Worm (Caenorhabditis elegans) whole organism, midembryonic: ENCODE measurements around the gene W08E12.7.
A peak's percentile ranks its signal among the peaks of the same experiment; 100 is the strongest.

Experiments used
- T22C8.4 ChIP-seq: fragments of 200-800 bp; sonication (Bioruptor generic); IDR thresholded peaks from 2 replicates; pipeline ENCODE4 v1.3.6; 2022; ENCODE audit warnings: missing genetic modification characterization, missing compliant biosample characterization
- cog-1 ChIP-seq: sonication (generic microtip); optimal IDR thresholded peaks from 2 replicates; lab custom pipeline; 2016; ENCODE audit warnings: missing genetic modification characterization, missing compliant biosample characterization
- flt-1 ChIP-seq: fragments of 200-800 bp; sonication (Bioruptor generic); IDR thresholded peaks from 2 replicates; pipeline ENCODE4 v1.3.6; 2022; ENCODE audit warnings: missing genetic modification characterization, missing compliant biosample characterization
- klf-2 ChIP-seq: fragments of 200-800 bp; sonication (Bioruptor generic); conservative IDR thresholded peaks from 2 replicates; pipeline ENCODE4 v1.3.6; 2022; ENCODE audit warnings: missing genetic modification reagents, missing genetic modification characterization, missing compliant biosample characterization
- med-1 ChIP-seq: sonication (generic microtip); optimal IDR thresholded peaks from 2 replicates; lab custom pipeline; 2017; ENCODE audit warnings: missing genetic modification characterization, mild to moderate bottlenecking, missing compliant biosample characterization, antibody characterized with exemption, missing genetic modification reagents; ENCODE audit not compliant: insufficient read depth
- ref-1 ChIP-seq: fragments of 200-800 bp; sonication (Bioruptor generic); conservative IDR thresholded peaks from 2 replicates; pipeline ENCODE4 v1.3.6; 2022; ENCODE audit warnings: missing genetic modification reagents, missing genetic modification characterization, missing compliant biosample characterization
- tab-1 ChIP-seq: fragments of 200-800 bp; sonication (Bioruptor generic); IDR thresholded peaks from 2 replicates; pipeline ENCODE4 v1.3.6; 2022; ENCODE audit warnings: missing genetic modification characterization, missing compliant biosample characterization
- ztf-23 ChIP-seq: fragments of 200-800 bp; sonication (Bioruptor generic); IDR thresholded peaks from 2 replicates; pipeline ENCODE4 v1.3.6; 2022; ENCODE audit warnings: missing genetic modification reagents, missing genetic modification characterization, missing compliant biosample characterization
- ztf-29 ChIP-seq: fragments of 200-800 bp; sonication (Bioruptor generic); IDR thresholded peaks from 2 replicates; pipeline ENCODE4 v1.3.6; 2022; ENCODE audit warnings: missing genetic modification reagents, missing genetic modification characterization, missing compliant biosample characterization

Gene W08E12.7

DNA sequence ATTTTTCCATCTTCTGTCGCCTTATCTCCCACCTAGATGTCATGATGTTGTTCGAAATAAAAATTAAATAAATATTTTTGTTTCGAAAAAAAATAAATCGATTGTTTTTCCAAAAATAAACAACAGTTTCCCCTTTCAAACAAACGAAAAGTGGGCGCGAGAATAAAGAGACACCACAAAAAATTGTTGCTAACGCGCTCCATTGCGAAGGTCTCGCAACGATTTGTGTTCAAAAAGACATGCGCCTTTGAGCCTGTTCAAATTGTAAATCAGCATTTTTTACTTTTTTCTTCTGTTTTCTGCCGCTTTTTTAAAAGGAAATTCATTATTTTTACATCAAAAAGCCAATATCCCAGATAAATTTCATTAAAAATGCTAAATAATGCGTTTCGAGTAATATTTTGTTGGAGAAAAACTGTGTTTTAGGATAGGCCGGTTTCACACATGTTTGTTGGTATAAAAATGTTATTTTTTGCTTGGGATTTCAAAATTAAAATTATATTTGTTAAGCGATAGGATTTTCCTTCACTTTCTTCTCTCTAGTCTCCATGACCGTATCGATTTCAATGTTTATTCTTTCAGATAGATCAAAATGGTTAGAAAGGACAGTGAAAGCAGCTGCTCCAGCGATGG, at the start of gene W08E12.7:
TSS of gene W08E12.7 (plus strand) at position 583 of the 633 bp plus-strand sequence.
- peak; percentile 60; the same call in 1 of the 2 replicates for TF ChIP-seq klf-2 (GFP tag; lab: Robert Waterston, UW)
- peak; percentile 91 for TF ChIP-seq cog-1 (tag; lab: Kevin White, UChicago)
- no peak for TF ChIP-seq ztf-29
- no peak for TF ChIP-seq tab-1 (GFP tag; lab: Robert Waterston, UW)
- no peak for TF ChIP-seq med-1
- TF ChIP-seq T22C8.4 (GFP tag; lab: Robert Waterston, UW) = no peak
- no peak for TF ChIP-seq ref-1 (GFP tag; lab: Robert Waterston, UW)
- peak; percentile 67 for TF ChIP-seq ztf-23 (GFP tag; lab: Robert Waterston, UW)
- peak; percentile 77 for TF ChIP-seq flt-1 (GFP tag; lab: Robert Waterston, UW)

DNA sequence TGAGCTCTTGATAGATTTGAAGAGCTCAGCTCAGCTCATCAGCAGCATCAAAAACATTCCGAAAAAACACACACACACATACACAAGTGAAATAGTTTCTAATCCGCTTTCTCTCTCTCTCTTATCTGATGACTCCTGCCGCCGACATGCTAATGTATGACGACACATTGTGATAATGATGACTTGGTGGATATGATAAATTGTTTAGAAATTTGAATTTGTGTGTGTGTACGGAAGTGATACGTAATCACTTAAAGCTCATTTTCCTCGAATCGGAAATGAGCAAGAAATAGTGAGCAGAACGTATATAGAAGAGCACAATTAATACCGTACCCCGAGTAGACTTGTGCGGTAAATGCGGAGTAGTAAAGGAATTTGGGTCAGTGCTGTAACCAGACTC, 48.1 kb upstream of the W08E12.7 start:
- no peak for TF ChIP-seq ref-1 (GFP tag; lab: Robert Waterston, UW)
- no peak for TF ChIP-seq klf-2 (GFP tag; lab: Robert Waterston, UW)
- no peak for TF ChIP-seq med-1
- TF ChIP-seq cog-1 (tag; lab: Kevin White, UChicago) = no peak
- no peak for TF ChIP-seq T22C8.4 (GFP tag; lab: Robert Waterston, UW)
- no peak for TF ChIP-seq ztf-29
- TF ChIP-seq tab-1 (GFP tag; lab: Robert Waterston, UW) = no peak
- TF ChIP-seq ztf-23 (GFP tag; lab: Robert Waterston, UW) = no peak
- TF ChIP-seq flt-1 (GFP tag; lab: Robert Waterston, UW) = no peak

DNA sequence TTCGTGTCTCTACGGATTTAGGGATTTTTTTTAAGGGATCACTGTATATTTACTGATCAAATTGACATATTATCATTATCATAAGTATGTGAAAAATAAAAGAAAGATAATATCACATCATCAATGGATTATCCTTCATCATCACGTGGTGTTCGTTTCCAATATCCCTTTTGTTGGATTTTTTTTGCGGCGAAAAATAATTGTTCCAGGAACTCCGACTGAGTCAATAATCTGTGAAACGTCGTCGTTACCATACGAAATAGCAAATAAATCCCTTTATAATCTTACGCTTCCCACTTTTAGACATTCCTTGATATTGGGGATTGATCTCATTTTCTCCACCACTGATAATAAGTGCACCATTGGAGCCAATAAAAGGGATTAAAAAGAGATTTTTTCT, 44.9 kb upstream of the W08E12.7 start:
- no peak for TF ChIP-seq ztf-29
- no peak for TF ChIP-seq cog-1 (tag; lab: Kevin White, UChicago)
- no peak for TF ChIP-seq klf-2 (GFP tag; lab: Robert Waterston, UW)
- no peak for TF ChIP-seq T22C8.4 (GFP tag; lab: Robert Waterston, UW)
- no peak for TF ChIP-seq tab-1 (GFP tag; lab: Robert Waterston, UW)
- TF ChIP-seq flt-1 (GFP tag; lab: Robert Waterston, UW) = no peak
- TF ChIP-seq med-1 = no peak
- no peak for TF ChIP-seq ref-1 (GFP tag; lab: Robert Waterston, UW)
- no peak for TF ChIP-seq ztf-23 (GFP tag; lab: Robert Waterston, UW)

ce11 chrIV:3251551-3251950, 43.4 kb upstream of the W08E12.7 start:
- TF ChIP-seq klf-2 (GFP tag; lab: Robert Waterston, UW) = no peak

DNA sequence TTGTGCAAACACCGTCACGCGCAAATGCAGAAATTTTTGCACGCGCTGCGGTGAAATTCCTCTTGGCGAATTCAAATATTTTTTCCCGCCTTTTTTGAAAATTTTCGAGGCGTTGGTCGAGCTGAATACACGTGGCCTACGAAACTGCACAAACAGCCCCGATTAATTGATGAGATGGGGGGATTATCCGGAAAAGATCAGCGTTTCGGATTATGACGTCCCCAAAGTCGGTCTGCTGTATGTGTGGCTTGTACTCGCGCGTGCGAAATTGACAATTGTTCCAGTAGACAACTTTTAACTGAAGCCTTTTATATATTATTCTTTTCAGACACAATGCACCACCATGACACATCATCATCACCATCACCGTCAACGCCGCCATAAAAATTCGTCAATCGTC, 42.9 kb upstream of the W08E12.7 start:
- TF ChIP-seq T22C8.4 (GFP tag; lab: Robert Waterston, UW) = no peak
- no peak for TF ChIP-seq tab-1 (GFP tag; lab: Robert Waterston, UW)
- no peak for TF ChIP-seq med-1
- no peak for TF ChIP-seq cog-1 (tag; lab: Kevin White, UChicago)
- TF ChIP-seq flt-1 (GFP tag; lab: Robert Waterston, UW) = no peak
- TF ChIP-seq klf-2 (GFP tag; lab: Robert Waterston, UW) = no peak
- no peak for TF ChIP-seq ref-1 (GFP tag; lab: Robert Waterston, UW)
- no peak for TF ChIP-seq ztf-29
- TF ChIP-seq ztf-23 (GFP tag; lab: Robert Waterston, UW) = no peak

ce11 chrIV:3254443-3254842, 40.5 kb upstream of the W08E12.7 start, which contains the start of gene dmd-9:
Gene dmd-9 (minus strand): TSS chrIV:3254543.
- TF ChIP-seq ztf-29 = no peak
- no peak for TF ChIP-seq ztf-23 (GFP tag; lab: Robert Waterston, UW)

- TF ChIP-seq ztf-23 (GFP tag; lab: Robert Waterston, UW) (no peak), flt-1 (GFP tag; lab: Robert Waterston, UW) (no peak), cog-1 (tag; lab: Kevin White, UChicago) (no peak), ztf-29 (no peak), T22C8.4 (GFP tag; lab: Robert Waterston, UW) (no peak), med-1 (no peak), ref-1 (GFP tag; lab: Robert Waterston, UW) (no peak), tab-1 (GFP tag; lab: Robert Waterston, UW) (no peak), klf-2 (GFP tag; lab: Robert Waterston, UW) (no peak)
Measured at ce11 chrIV:3256866-3257265, 38.1 kb upstream of the W08E12.7 start.

ce11 chrIV:3258528-3258927, 36.4 kb upstream of the W08E12.7 start, which contains the start of gene T26C12.1:
Gene T26C12.1 (plus strand): TSS chrIV:3258910.
- TF ChIP-seq klf-2 (GFP tag; lab: Robert Waterston, UW) = no peak
- no peak for TF ChIP-seq ztf-23 (GFP tag; lab: Robert Waterston, UW)
- TF ChIP-seq ref-1 (GFP tag; lab: Robert Waterston, UW) = no peak
- TF ChIP-seq med-1 = no peak
- no peak for TF ChIP-seq ztf-29
- no peak for TF ChIP-seq tab-1 (GFP tag; lab: Robert Waterston, UW)
- no peak for TF ChIP-seq T22C8.4 (GFP tag; lab: Robert Waterston, UW)
- TF ChIP-seq cog-1 (tag; lab: Kevin White, UChicago) = no peak
- no peak for TF ChIP-seq flt-1 (GFP tag; lab: Robert Waterston, UW)

DNA sequence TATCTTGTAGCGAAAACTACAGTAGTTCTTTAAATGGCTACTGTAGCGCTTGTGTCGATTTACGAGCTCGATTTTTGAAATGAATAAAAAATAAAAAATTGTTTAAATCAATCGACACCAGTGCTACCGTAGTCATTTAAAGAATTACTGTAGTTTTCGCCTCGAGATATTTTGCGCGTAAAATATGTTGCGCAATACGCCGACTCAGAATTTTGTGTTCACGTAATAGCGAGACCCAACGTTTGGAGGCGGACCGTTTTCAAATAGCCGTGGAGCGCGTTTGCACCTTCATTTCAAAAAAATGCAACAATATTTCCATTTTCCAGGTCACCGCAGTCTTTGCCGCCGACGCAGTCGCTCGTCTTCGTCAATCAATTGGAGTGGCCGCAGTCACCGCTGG, 34.7 kb upstream of the W08E12.7 start:
- TF ChIP-seq ztf-29 (no peak), flt-1 (GFP tag; lab: Robert Waterston, UW) (no peak), ztf-23 (GFP tag; lab: Robert Waterston, UW) (no peak), med-1 (no peak), cog-1 (tag; lab: Kevin White, UChicago) (no peak), T22C8.4 (GFP tag; lab: Robert Waterston, UW) (no peak), klf-2 (GFP tag; lab: Robert Waterston, UW) (no peak), tab-1 (GFP tag; lab: Robert Waterston, UW) (no peak), ref-1 (GFP tag; lab: Robert Waterston, UW) (no peak)

DNA sequence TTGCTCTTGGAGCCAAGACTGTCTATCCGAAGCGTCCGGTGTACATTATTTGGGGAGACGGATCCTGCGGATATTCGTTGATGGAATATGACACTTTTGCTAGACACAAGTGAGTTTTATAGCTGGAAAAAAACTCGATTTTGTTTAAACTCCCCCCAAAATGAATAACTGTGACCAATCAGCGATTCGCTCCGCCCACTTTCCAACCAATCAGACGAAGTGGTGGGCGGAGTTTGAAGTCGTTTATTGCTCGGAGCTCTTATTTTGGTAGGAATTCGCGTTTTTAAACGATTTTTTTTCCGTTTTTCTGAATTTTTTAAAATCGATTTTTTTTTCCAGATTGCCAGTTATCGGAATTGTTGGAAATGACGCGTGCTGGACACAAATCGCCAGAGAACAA, 33.2 kb upstream of the W08E12.7 start:
- TF ChIP-seq T22C8.4 (GFP tag; lab: Robert Waterston, UW) = no peak
